Fruit fly (Drosophila melanogaster): ENCODE results near the gene CG1847.

Gene CG1847

DNA sequence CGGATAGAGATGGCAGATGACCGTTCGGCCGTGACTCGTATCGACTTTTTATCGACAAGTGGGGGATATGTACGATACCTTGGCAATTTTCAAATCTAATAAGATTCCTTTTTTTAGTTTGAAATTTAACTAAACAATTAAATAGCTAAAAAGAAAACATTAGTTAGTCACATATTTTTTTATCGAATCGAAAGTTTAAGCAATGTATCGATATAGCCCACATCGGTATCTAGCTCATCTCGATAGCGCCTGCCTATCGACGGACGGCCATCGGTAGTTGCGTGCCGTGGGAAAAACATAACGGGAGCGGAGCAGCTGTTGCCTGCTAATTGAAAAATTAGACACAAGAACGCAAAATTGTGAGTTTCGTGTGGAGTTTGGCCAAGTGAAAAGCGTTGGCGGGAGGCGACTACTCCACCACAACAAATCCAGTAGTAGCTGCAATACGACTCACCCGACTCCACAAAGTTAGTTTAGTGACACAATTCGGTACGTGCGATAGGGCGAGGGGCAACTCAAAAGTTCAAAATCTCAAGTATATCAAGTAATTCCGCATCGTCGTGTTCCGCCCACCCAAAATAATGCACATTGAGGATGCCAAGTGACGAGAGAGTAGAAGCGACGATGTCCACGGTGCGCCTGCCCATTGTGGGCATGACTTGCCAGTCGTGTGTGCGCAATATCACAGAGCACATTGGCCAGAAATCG lies 14.1 kb upstream of the CG1847 start, which contains the start of the genes CG10347 and ATP7 (continued):
- TF ChIP-seq CG6854 (GFP tag; optimal IDR thresholded peaks at IDR 0.05) (peak; percentile 23), acj6 (GFP tag; optimal IDR thresholded peaks at IDR 0.05) (peak; percentile 7), Smox (GFP tag; optimal IDR thresholded peaks at IDR 0.05) (peak; percentile 22), CG34406 (GFP tag; optimal IDR thresholded peaks at IDR 0.05) (no peak), fd59A (GFP tag; optimal IDR thresholded peaks at IDR 0.05) (no peak), CG1621 (tag; optimal IDR thresholded peaks at IDR 0.05) (peak; percentile 16), Eip78C (GFP tag) (peak; percentile 58), achi (GFP tag; optimal IDR thresholded peaks at IDR 0.05) (peak; percentile 29), CG8319 (GFP tag; optimal IDR thresholded peaks at IDR 0.05) (no peak), CG10631 (GFP tag; optimal IDR thresholded peaks at IDR 0.05) (peak; percentile 13), esn (GFP tag; optimal IDR thresholded peaks at IDR 0.05) (peak; percentile 50), spab (GFP tag; optimal IDR thresholded peaks at IDR 0.05) (no peak), CG10669 (GFP tag; optimal IDR thresholded peaks at IDR 0.05) (no peak), Blimp-1 (GFP tag; optimal IDR thresholded peaks at IDR 0.05) (no peak), salr (GFP tag; optimal IDR thresholded peaks at IDR 0.05) (no peak), Hr4 (GFP tag; optimal IDR thresholded peaks at IDR 0.05) (peak; percentile 15), vri (GFP tag; optimal IDR thresholded peaks at IDR 0.05) (peak; percentile 9), Sox102F (GFP tag; optimal IDR thresholded peaks at IDR 0.05) (peak; percentile 2), dsx (GFP tag; optimal IDR thresholded peaks at IDR 0.05; ENCODE audit: poor library complexity, severe bottlenecking) (no peak), CG11294 (GFP tag; IDR thresholded peaks at IDR 0.05) (no peak), Eip93F (GFP tag; optimal IDR thresholded peaks at IDR 0.05) (no peak)

dm6 chrX:11855950-11856349 lies 13.0 kb upstream of the CG1847 start:
- TF ChIP-seq CG7368 (GFP tag; optimal IDR thresholded peaks at IDR 0.05) (no peak), svp (GFP tag) (peak; percentile 76)

- TF ChIP-seq CG11294 (GFP tag; IDR thresholded peaks at IDR 0.05), result no peak
- no peak for TF ChIP-seq spab (GFP tag; optimal IDR thresholded peaks at IDR 0.05)
- TF ChIP-seq CG6808 (GFP tag; optimal IDR thresholded peaks at IDR 0.05), result no peak
- TF ChIP-seq Hr39 (GFP tag; optimal IDR thresholded peaks at IDR 0.05), result no peak
- peak; percentile 70 for TF ChIP-seq svp (GFP tag)
- TF ChIP-seq CG6792 (GFP tag; optimal IDR thresholded peaks at IDR 0.05), result no peak
- TF ChIP-seq CG3919 (GFP tag; optimal IDR thresholded peaks at IDR 0.05), result no peak
- TF ChIP-seq CG8319 (GFP tag; optimal IDR thresholded peaks at IDR 0.05), result no peak
- TF ChIP-seq eg (GFP tag; IDR thresholded peaks at IDR 0.05), result 0 out of 3 replicates have a peak, but pooled peaks have one; percentile 17
- TF ChIP-seq Eip75B (GFP tag; optimal IDR thresholded peaks at IDR 0.05), result no peak
- no peak for TF ChIP-seq Sox14 (GFP tag; optimal IDR thresholded peaks at IDR 0.05)
- TF ChIP-seq CG8119 (GFP tag; IDR thresholded peaks at IDR 0.05), result no peak
- TF ChIP-seq CG7368 (GFP tag; optimal IDR thresholded peaks at IDR 0.05), result no peak
- TF ChIP-seq CG10669 (GFP tag; optimal IDR thresholded peaks at IDR 0.05), result peak; percentile 20
- TF ChIP-seq CG8632 (GFP tag; optimal IDR thresholded peaks at IDR 0.05), result no peak
- peak; percentile 40; the same call in 1 of the 2 replicates for TF ChIP-seq CG15336 (GFP tag; IDR thresholded peaks at IDR 0.05)
- TF ChIP-seq cyc (GFP tag; optimal IDR thresholded peaks at IDR 0.05), result no peak
- TF ChIP-seq vri (GFP tag; optimal IDR thresholded peaks at IDR 0.05), result no peak
- no peak for TF ChIP-seq CG16779 (tag; optimal IDR thresholded peaks at IDR 0.05)
- no peak for TF ChIP-seq acj6 (GFP tag; optimal IDR thresholded peaks at IDR 0.05)
- no peak for TF ChIP-seq pdm3 (GFP tag; optimal IDR thresholded peaks at IDR 0.05)
- TF ChIP-seq fkh (GFP tag; optimal IDR thresholded peaks at IDR 0.05), result peak; percentile 35
- peak; percentile 68 for TF ChIP-seq Eip78C (GFP tag)
- no peak for TF ChIP-seq achi (GFP tag; optimal IDR thresholded peaks at IDR 0.05)
- TF ChIP-seq esn (GFP tag; optimal IDR thresholded peaks at IDR 0.05), result no peak
- TF ChIP-seq Ets96B (tag; optimal IDR thresholded peaks at IDR 0.05), result no peak
- TF ChIP-seq Lpt (GFP tag; optimal IDR thresholded peaks at IDR 0.05), result no peak
- TF ChIP-seq CG32006 (GFP tag; optimal IDR thresholded peaks at IDR 0.05), result peak; percentile 17
- no peak for TF ChIP-seq Hr4 (GFP tag; optimal IDR thresholded peaks at IDR 0.05)
- no peak for TF ChIP-seq CG9139 (GFP tag; optimal IDR thresholded peaks at IDR 0.05)
- TF ChIP-seq CG1621 (tag; optimal IDR thresholded peaks at IDR 0.05), result no peak
Observed at dm6 chrX:11856867-11857266, 12.1 kb upstream of the CG1847 start.
